Fruit fly (Drosophila melanogaster): ENCODE data around the gene CG1503.

CG1503 gene

DNA sequence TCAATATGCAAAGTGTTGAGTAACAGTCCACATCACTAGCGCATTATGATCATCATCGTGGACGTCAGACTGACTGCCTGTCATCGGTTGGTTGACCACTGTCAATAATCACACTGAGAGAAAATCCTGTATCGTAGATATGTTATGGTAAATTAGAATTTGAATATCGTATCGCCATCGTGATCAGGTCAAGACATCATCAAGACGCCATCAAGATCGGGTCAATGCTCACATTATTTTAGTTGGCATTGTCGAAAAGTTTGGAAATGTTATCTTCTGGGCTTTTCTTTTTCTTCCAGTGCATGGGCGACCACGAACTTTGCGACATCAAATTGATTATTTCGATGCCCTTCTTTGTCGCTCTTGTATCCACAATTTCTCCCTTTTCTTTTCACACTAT lies 47.2 kb downstream of the CG1503 start (continued):
- TF ChIP-seq HLH3B (GFP tag; IDR thresholded peaks at IDR 0.05) (peak; percentile 88), pros (GFP tag; optimal IDR thresholded peaks at IDR 0.05) (peak; percentile 72), Ptx1 (GFP tag; IDR thresholded peaks at IDR 0.05) (peak; percentile 88), ro (GFP tag; IDR thresholded peaks at IDR 0.05) (peak; percentile 38; the same call in 1 of the 2 replicates), CG10543 (GFP tag; optimal IDR thresholded peaks at IDR 0.05) (peak; percentile 86), CG6254 (GFP tag; optimal IDR thresholded peaks at IDR 0.05) (peak; percentile 83), CG14860 (GFP tag; IDR thresholded peaks at IDR 0.05; ENCODE audit: partially characterized antibody) (no peak), Hand (GFP tag; optimal IDR thresholded peaks at IDR 0.05) (peak; percentile 60), br (optimal IDR thresholded peaks at IDR 0.05) (no peak), en (GFP tag; optimal IDR thresholded peaks at IDR 0.05) (peak; percentile 84), CG3726 (GFP tag; IDR thresholded peaks at IDR 0.05) (peak; percentile 75), CG8765 (GFP tag; IDR thresholded peaks at IDR 0.05) (no peak), CG9797 (GFP tag; optimal IDR thresholded peaks at IDR 0.05) (no peak), prd (optimal IDR thresholded peaks at IDR 0.05) (no peak), prd (GFP tag; IDR thresholded peaks at IDR 0.05) (peak; percentile 87), ATbp (GFP tag; optimal IDR thresholded peaks at IDR 0.05) (peak; percentile 94), CG3065 (GFP tag; optimal IDR thresholded peaks at IDR 0.05) (peak; percentile 80), cad (GFP tag; optimal IDR thresholded peaks at IDR 0.05) (no peak), inv (GFP tag; IDR thresholded peaks at IDR 0.05; ENCODE audit: partially characterized antibody) (no peak), CG12391 (tag; optimal IDR thresholded peaks at IDR 0.05) (peak; percentile 93), so (GFP tag; IDR thresholded peaks at IDR 0.05) (peak; percentile 65; the same call in 2 of the 3 replicates), CG8359 (GFP tag; optimal IDR thresholded peaks at IDR 0.05; ENCODE audit: borderline replicate concordance) (peak; percentile 77), Camta (GFP tag; optimal IDR thresholded peaks at IDR 0.05) (peak; percentile 92), ash1 (GFP tag; optimal IDR thresholded peaks at IDR 0.05) (no peak), Tbp (GFP tag; optimal IDR thresholded peaks at IDR 0.05) (no peak), wdn (GFP tag; IDR thresholded peaks at IDR 0.05) (peak; percentile 74), Drgx (GFP tag; IDR thresholded peaks at IDR 0.05) (peak; percentile 63), CG31441 (GFP tag; IDR thresholded peaks at IDR 0.05) (peak; percentile 92), shn (GFP tag; optimal IDR thresholded peaks at IDR 0.05) (peak; percentile 85), zf30C (GFP tag; optimal IDR thresholded peaks at IDR 0.05) (peak; percentile 74), zen2 (GFP tag; IDR thresholded peaks at IDR 0.05; ENCODE audit: partially characterized antibody) (no peak), CG7928 (GFP tag; optimal IDR thresholded peaks at IDR 0.05) (peak; percentile 52), esg (GFP tag; conservative IDR thresholded peaks at IDR 0.05) (peak; percentile 83), mirr (GFP tag; optimal IDR thresholded peaks at IDR 0.05) (peak; percentile 48), H2.0 (GFP tag; IDR thresholded peaks at IDR 0.05) (peak; percentile 90), knrl (GFP tag; IDR thresholded peaks at IDR 0.05; ENCODE audit: partially characterized antibody) (no peak), Meics (GFP tag; optimal IDR thresholded peaks at IDR 0.05) (peak; percentile 80), NfI (GFP tag; optimal IDR thresholded peaks at IDR 0.05) (peak; percentile 93), Dbx (GFP tag; IDR thresholded peaks at IDR 0.05) (0 out of 3 replicates have a peak, but pooled peaks have one; percentile 42), CG10959 (GFP tag; IDR thresholded peaks at IDR 0.05) (peak; percentile 81), pnt (GFP tag; optimal IDR thresholded peaks at IDR 0.05) (peak; percentile 90), CG15479 (GFP tag; optimal IDR thresholded peaks at IDR 0.05) (no peak), HmgZ (tag; optimal IDR thresholded peaks at IDR 0.05) (peak; percentile 90), Awh (GFP tag; IDR thresholded peaks at IDR 0.05) (peak; percentile 81), CG7963 (GFP tag; IDR thresholded peaks at IDR 0.05; ENCODE audit: partially characterized antibody) (no peak), eyg (GFP tag; optimal IDR thresholded peaks at IDR 0.05) (peak; percentile 91), ato (GFP tag; IDR thresholded peaks at IDR 0.05; ENCODE audit: partially characterized antibody) (no peak), lmd (GFP tag; IDR thresholded peaks at IDR 0.05) (peak; percentile 80), Hr39 (optimal IDR thresholded peaks at IDR 0.05) (no peak), CG30431 (GFP tag; optimal IDR thresholded peaks at IDR 0.05) (peak; percentile 88), CG3281 (GFP tag; optimal IDR thresholded peaks at IDR 0.05) (peak; percentile 79), vvl (GFP tag; IDR thresholded peaks at IDR 0.05) (peak; percentile 93)
